Fruit fly (Drosophila melanogaster) whole organism, embryonic: ENCODE results near the gene RhoGDI.

ENCODE experiments used
- Aef1 ChIP-seq: fragments of 200-800 bp; sonication (Bioruptor generic); IDR thresholded peaks from 3 replicates; pipeline ENCODE4 v1.3.6; 2022; ENCODE audit warnings: missing biosample characterization, missing genetic modification characterization
- Atf3 ChIP-seq: fragments of 200-800 bp; sonication (Bioruptor generic); optimal IDR thresholded peaks from 3 replicates; lab custom pipeline; 2016; ENCODE audit warnings: missing biosample characterization, missing genetic modification characterization
- Bdp1 ChIP-seq: fragments of 200-800 bp; sonication (Bioruptor generic); optimal IDR thresholded peaks from 3 replicates; lab custom pipeline; 2016; ENCODE audit warnings: missing biosample characterization, missing genetic modification characterization
- C15 ChIP-seq: fragments of 200-800 bp; sonication (Bioruptor generic); IDR thresholded peaks from 3 replicates; pipeline ENCODE4 v1.3.6; 2022; ENCODE audit warnings: missing biosample characterization, missing genetic modification characterization
- CG10462 ChIP-seq: fragments of 200-800 bp; sonication (Bioruptor generic); optimal IDR thresholded peaks from 2 replicates; lab custom pipeline; 2016; ENCODE audit warnings: missing biosample characterization, missing genetic modification characterization
- CG11504 ChIP-seq: fragments of 200-800 bp; sonication (Bioruptor generic); optimal IDR thresholded peaks from 3 replicates; lab custom pipeline; 2019; ENCODE audit warnings: missing biosample characterization, mild to moderate bottlenecking, missing genetic modification characterization, moderate library complexity
- CG12942 ChIP-seq: fragments of 200-800 bp; sonication (Bioruptor generic); optimal IDR thresholded peaks from 3 replicates; lab custom pipeline; 2016; ENCODE audit warnings: missing biosample characterization, missing genetic modification characterization
- CG17361 ChIP-seq: fragments of 200-800 bp; sonication (Bioruptor generic); IDR thresholded peaks from 3 replicates; pipeline ENCODE4 v1.3.6; 2022; ENCODE audit warnings: missing biosample characterization, missing genetic modification characterization
- CG17568 ChIP-seq: fragments of 200-800 bp; sonication (Bioruptor generic); optimal IDR thresholded peaks from 2 replicates; lab custom pipeline; 2018; ENCODE audit warnings: missing biosample characterization, mild to moderate bottlenecking, missing genetic modification characterization, moderate library complexity
- CG18476 ChIP-seq: fragments of 200-800 bp; sonication (Bioruptor generic); optimal IDR thresholded peaks from 2 replicates; lab custom pipeline; 2016; ENCODE audit warnings: missing biosample characterization, mild to moderate bottlenecking, missing genetic modification characterization
- CG31388 ChIP-seq: fragments of 200-800 bp; sonication (Bioruptor generic); optimal IDR thresholded peaks from 2 replicates; lab custom pipeline; 2016; ENCODE audit warnings: missing biosample characterization, missing genetic modification characterization
- CG33557 ChIP-seq: fragments of 200-800 bp; sonication (Bioruptor generic); optimal IDR thresholded peaks from 2 replicates; lab custom pipeline; 2019; ENCODE audit warnings: missing biosample characterization, mild to moderate bottlenecking, missing genetic modification characterization, moderate library complexity
- CG4360 ChIP-seq: fragments of 200-800 bp; sonication (Bioruptor generic); IDR thresholded peaks from 2 replicates; pipeline ENCODE4 v1.3.6; 2022; ENCODE audit warnings: missing biosample characterization, missing genetic modification characterization
- CG43689 ChIP-seq: fragments of 200-800 bp; sonication (Bioruptor generic); IDR thresholded peaks from 2 replicates; pipeline ENCODE4 v1.3.6; 2022; ENCODE audit warnings: missing biosample characterization, missing genetic modification characterization
- CG6254 ChIP-seq: fragments of 200-800 bp; sonication (Bioruptor generic); optimal IDR thresholded peaks from 3 replicates; lab custom pipeline; 2017; ENCODE audit warnings: mild to moderate bottlenecking, missing biosample characterization, missing genetic modification reagents, missing genetic modification characterization
- CG6654 ChIP-seq: fragments of 200-800 bp; sonication (Bioruptor generic); optimal IDR thresholded peaks from 2 replicates; lab custom pipeline; 2017; ENCODE audit warnings: missing biosample characterization, mild to moderate bottlenecking, missing genetic modification characterization
- CG6683 ChIP-seq: fragments of 200-800 bp; sonication (Bioruptor generic); optimal IDR thresholded peaks from 2 replicates; lab custom pipeline; 2017; ENCODE audit warnings: missing biosample characterization, mild to moderate bottlenecking, missing genetic modification characterization, missing genetic modification reagents
- CG8944 ChIP-seq: fragments of 200-800 bp; sonication (Bioruptor generic); optimal IDR thresholded peaks from 3 replicates; lab custom pipeline; 2016; ENCODE audit warnings: missing biosample characterization, missing genetic modification characterization
- CG9609 ChIP-seq: fragments of 200-800 bp; sonication (Bioruptor generic); optimal IDR thresholded peaks from 3 replicates; lab custom pipeline; 2016; ENCODE audit warnings: missing biosample characterization, missing genetic modification characterization
- CG9932 ChIP-seq: fragments of 200-800 bp; sonication (Bioruptor generic); IDR thresholded peaks from 2 replicates; pipeline ENCODE4 v1.3.6; 2022; ENCODE audit warnings: missing biosample characterization, missing genetic modification characterization
- CrebB ChIP-seq: fragments of 200-800 bp; sonication (Bioruptor generic); optimal IDR thresholded peaks from 3 replicates; lab custom pipeline; 2018; ENCODE audit warnings: missing biosample characterization, mild to moderate bottlenecking, missing genetic modification characterization
- D19A ChIP-seq: fragments of 200-800 bp; optimal IDR thresholded peaks from 3 replicates; lab custom pipeline; 2019; ENCODE audit warnings: missing biosample characterization, mild to moderate bottlenecking, missing genetic modification characterization, moderate library complexity
- Dfd ChIP-seq, 2 experiments: fragments of >200 bp; optimal IDR thresholded peaks; 2 replicates each; lab custom pipeline; 2017; ENCODE audit warnings: missing biosample characterization in 2 of 2, missing genetic modification characterization in 2 of 2
- Dip3 ChIP-seq: fragments of 200-800 bp; sonication (Bioruptor generic); optimal IDR thresholded peaks from 3 replicates; lab custom pipeline; 2016; ENCODE audit warnings: missing biosample characterization, missing genetic modification characterization
- Doc2 ChIP-seq: fragments of 200-800 bp; sonication (Bioruptor generic); IDR thresholded peaks from 2 replicates; pipeline ENCODE4 v1.3.6; 2022; ENCODE audit warnings: missing biosample characterization, missing genetic modification characterization
- Dp ChIP-seq: fragments of 200-800 bp; sonication (Bioruptor generic); optimal IDR thresholded peaks from 2 replicates; lab custom pipeline; 2018; ENCODE audit warnings: missing biosample characterization, mild to moderate bottlenecking, missing genetic modification characterization, moderate library complexity
- Drgx ChIP-seq: fragments of 200-800 bp; sonication (Bioruptor generic); IDR thresholded peaks from 2 replicates; pipeline ENCODE4 v1.3.6; 2022; ENCODE audit warnings: missing biosample characterization, missing genetic modification characterization
- E2f2 ChIP-seq: fragments of 200-800 bp; sonication (Bioruptor generic); IDR thresholded peaks from 2 replicates; pipeline ENCODE4 v1.3.6; 2022; ENCODE audit warnings: missing biosample characterization, missing genetic modification characterization
- H15 ChIP-seq: fragments of 200-800 bp; sonication (Bioruptor generic); IDR thresholded peaks from 3 replicates; pipeline ENCODE4 v1.3.6; 2022; ENCODE audit warnings: missing biosample characterization, missing genetic modification characterization
- HHEX ChIP-seq: fragments of 200-800 bp; sonication (Bioruptor generic); optimal IDR thresholded peaks from 3 replicates; lab custom pipeline; 2017; ENCODE audit warnings: missing biosample characterization, mild to moderate bottlenecking, missing genetic modification characterization, missing genetic modification reagents
- Hey ChIP-seq: fragments of 200-800 bp; sonication (Bioruptor generic); optimal IDR thresholded peaks from 3 replicates; lab custom pipeline; 2018; ENCODE audit warnings: missing biosample characterization, mild to moderate bottlenecking, missing genetic modification characterization
- Kr ChIP-seq: fragments of 200-800 bp; sonication (Bioruptor generic); optimal IDR thresholded peaks from 2 replicates; lab custom pipeline; 2017; ENCODE audit warnings: missing biosample characterization, mild to moderate bottlenecking, missing genetic modification characterization
- Mad ChIP-seq: fragments of 200-800 bp; sonication (Bioruptor generic); optimal IDR thresholded peaks from 2 replicates; lab custom pipeline; 2016; ENCODE audit warnings: missing biosample characterization, missing genetic modification characterization
- Med ChIP-seq: fragments of 200-800 bp; sonication (Bioruptor generic); peaks from one replicate; lab custom pipeline; 2016; ENCODE audit warnings: missing biosample characterization, missing genetic modification characterization, mild to moderate bottlenecking, inconsistent platforms, moderate library complexity
- NC2α ChIP-seq: fragments of 200-800 bp; sonication (Bioruptor generic); optimal IDR thresholded peaks from 2 replicates; lab custom pipeline; 2016; ENCODE audit warnings: missing biosample characterization, missing genetic modification characterization
- bcd ChIP-seq: fragments of 200-800 bp; sonication (Bioruptor generic); optimal IDR thresholded peaks from 2 replicates; lab custom pipeline; 2017; ENCODE audit warnings: missing biosample characterization, mild to moderate bottlenecking, missing genetic modification characterization
- chn ChIP-seq: fragments of 200-800 bp; sonication (Bioruptor generic); optimal IDR thresholded peaks from 2 replicates; lab custom pipeline; 2016; ENCODE audit warnings: missing biosample characterization, missing genetic modification characterization
- cwo ChIP-seq: fragments of 200-800 bp; sonication (Bioruptor generic); optimal IDR thresholded peaks from 3 replicates; lab custom pipeline; 2017; ENCODE audit warnings: missing biosample characterization, missing genetic modification characterization, mild to moderate bottlenecking, moderate library complexity, missing genetic modification reagents
- dmrt99B ChIP-seq: fragments of 200-800 bp; sonication (Bioruptor generic); optimal IDR thresholded peaks from 2 replicates; lab custom pipeline; 2018; ENCODE audit warnings: missing biosample characterization, mild to moderate bottlenecking, missing genetic modification characterization, moderate library complexity
- ems ChIP-seq: fragments of 200-800 bp; sonication (Bioruptor generic); optimal IDR thresholded peaks from 3 replicates; lab custom pipeline; 2016; ENCODE audit warnings: missing biosample characterization, missing genetic modification characterization
- fd102C ChIP-seq: fragments of 200-800 bp; sonication (Bioruptor generic); optimal IDR thresholded peaks from 2 replicates; lab custom pipeline; 2018; ENCODE audit warnings: missing biosample characterization, mild to moderate bottlenecking, missing genetic modification characterization, moderate library complexity
- fu2 ChIP-seq: fragments of 200-800 bp; sonication (Bioruptor generic); optimal IDR thresholded peaks from 2 replicates; lab custom pipeline; 2016; ENCODE audit warnings: missing biosample characterization, missing genetic modification characterization
- her ChIP-seq: fragments of 200-800 bp; sonication (Bioruptor generic); optimal IDR thresholded peaks from 2 replicates; lab custom pipeline; 2016; ENCODE audit warnings: missing biosample characterization, missing genetic modification characterization
- nerfin-2 ChIP-seq: fragments of 200-800 bp; sonication (Bioruptor generic); IDR thresholded peaks from 2 replicates; pipeline ENCODE4 v1.3.6; 2022; ENCODE audit warnings: missing biosample characterization, missing genetic modification characterization; ENCODE audit not compliant: partially characterized antibody
- rib ChIP-seq: fragments of 200-800 bp; sonication (Bioruptor generic); IDR thresholded peaks from 2 replicates; pipeline ENCODE4 v1.3.6; 2022; ENCODE audit warnings: missing biosample characterization, missing genetic modification characterization
- stc ChIP-seq: fragments of 200-800 bp; sonication (Bioruptor generic); IDR thresholded peaks from 2 replicates; pipeline ENCODE4 v1.3.6; 2022; ENCODE audit warnings: missing biosample characterization, missing genetic modification characterization
- stwl ChIP-seq: fragments of 200-800 bp; sonication (Bioruptor generic); optimal IDR thresholded peaks from 3 replicates; lab custom pipeline; 2018; ENCODE audit warnings: missing biosample characterization, mild to moderate bottlenecking, missing genetic modification characterization, moderate library complexity
- tin ChIP-seq: fragments of 200-800 bp; sonication (Bioruptor generic); optimal IDR thresholded peaks from 3 replicates; lab custom pipeline; 2016; ENCODE audit warnings: missing biosample characterization, missing genetic modification characterization
- trh ChIP-seq: fragments of 200-800 bp; sonication (Bioruptor generic); optimal IDR thresholded peaks from 2 replicates; lab custom pipeline; 2016; ENCODE audit warnings: missing biosample characterization, missing genetic modification characterization
- unpg ChIP-seq: fragments of 200-800 bp; sonication (Bioruptor generic); optimal IDR thresholded peaks from 3 replicates; lab custom pipeline; 2018; ENCODE audit warnings: missing biosample characterization, mild to moderate bottlenecking, missing genetic modification characterization, moderate library complexity
- wek ChIP-seq: fragments of 200-800 bp; sonication (Bioruptor generic); optimal IDR thresholded peaks from 3 replicates; lab custom pipeline; 2018; ENCODE audit warnings: missing biosample characterization, mild to moderate bottlenecking, missing genetic modification characterization, moderate library complexity

The RhoGDI gene

dm6 chr3L:19929051-19929718 lies 642 bp downstream of the RhoGDI start (continued):
- TF ChIP-seq stwl (tag; lab: Kevin White, UChicago), result no peak
- peak; percentile 21; the same call in 1 of the 2 replicates for TF ChIP-seq CG4360 (GFP tag; lab: Robert Waterston, UW)
- peak; percentile 35 for TF ChIP-seq CG11504 (tag; lab: Kevin White, UChicago)
- TF ChIP-seq Dip3 (GFP tag; lab: Kevin White, UChicago), result no peak
- no peak for TF ChIP-seq Hey (tag; lab: Kevin White, UChicago)
- TF ChIP-seq HHEX, result no peak
- TF ChIP-seq wek (GFP tag; lab: Kevin White, UChicago), result no peak
- TF ChIP-seq CG17361 (GFP tag; lab: Robert Waterston, UW), result peak; percentile 39; the same call in 1 of the 3 replicates
- TF ChIP-seq Dfd (GFP tag; optimal IDR thresholded peaks at IDR 0.05; lab: Kevin White, UChicago), result no peak
- TF ChIP-seq stc (GFP tag; lab: Robert Waterston, UW), result no peak
- TF ChIP-seq chn (GFP tag; lab: Kevin White, UChicago), result no peak
- TF ChIP-seq CG43689 (GFP tag; lab: Robert Waterston, UW), result no peak
- 0 out of 2 replicates have a peak, but pooled peaks have one; percentile 12 for TF ChIP-seq rib (GFP tag; lab: Robert Waterston, UW)
- no peak for TF ChIP-seq CG6683 (GFP tag; lab: Kevin White, UChicago)
- TF ChIP-seq cwo (GFP tag; lab: Kevin White, UChicago), result no peak
- peak; percentile 59 for TF ChIP-seq Med (GFP tag; lab: Kevin White, UChicago)
- TF ChIP-seq CG6654, result no peak
- peak; percentile 36; the same call in 1 of the 2 replicates for TF ChIP-seq CG9932 (GFP tag; lab: Robert Waterston, UW)
- no peak for TF ChIP-seq bcd (GFP tag; lab: Kevin White, UChicago)
- TF ChIP-seq fd102C, result no peak
- no peak for TF ChIP-seq Dp (GFP tag; lab: Kevin White, UChicago)
- TF ChIP-seq NC2α (GFP tag; lab: Kevin White, UChicago), result no peak
- no peak for TF ChIP-seq CG6254 (GFP tag; lab: Kevin White, UChicago)
- no peak for TF ChIP-seq CG12942
- TF ChIP-seq fu2 (GFP tag; lab: Kevin White, UChicago), result no peak
- no peak for TF ChIP-seq tin (GFP tag; lab: Kevin White, UChicago)
- no peak for TF ChIP-seq Atf3 (GFP tag; lab: Kevin White, UChicago)
- no peak for TF ChIP-seq unpg (GFP tag; lab: Kevin White, UChicago)
- TF ChIP-seq CG9609 (GFP tag; lab: Kevin White, UChicago), result no peak
- no peak for TF ChIP-seq C15 (GFP tag; lab: Robert Waterston, UW)
- no peak for TF ChIP-seq D19A (tag; lab: Kevin White, UChicago)
- TF ChIP-seq ems (GFP tag; lab: Kevin White, UChicago), result no peak
- peak; percentile 45; the same call in 1 of the 2 replicates for TF ChIP-seq Drgx
- TF ChIP-seq H15 (GFP tag; lab: Robert Waterston, UW), result no peak
- no peak for TF ChIP-seq CrebB (tag; lab: Kevin White, UChicago)
- no peak for TF ChIP-seq dmrt99B (tag; lab: Kevin White, UChicago)
- TF ChIP-seq Bdp1 (GFP tag; lab: Kevin White, UChicago), result no peak
- TF ChIP-seq CG31388 (GFP tag; lab: Kevin White, UChicago), result no peak
- peak; percentile 16 for TF ChIP-seq CG33557 (GFP tag; lab: Kevin White, UChicago)
- no peak for TF ChIP-seq CG10462 (GFP tag; lab: Kevin White, UChicago)
- no peak for TF ChIP-seq Kr (GFP tag; lab: Kevin White, UChicago)
- no peak for TF ChIP-seq Doc2 (GFP tag; lab: Robert Waterston, UW)
- TF ChIP-seq Mad, result no peak
- TF ChIP-seq her (GFP tag; lab: Kevin White, UChicago), result no peak
- TF ChIP-seq E2f2, result 0 out of 2 replicates have a peak, but pooled peaks have one; percentile 6
- no peak for TF ChIP-seq trh (GFP tag; lab: Kevin White, UChicago)
- no peak for TF ChIP-seq nerfin-2 (GFP tag; lab: Robert Waterston, UW)
- TF ChIP-seq CG8944 (GFP tag; lab: Kevin White, UChicago), result no peak
- TF ChIP-seq Aef1, result no peak
- TF ChIP-seq CG17568 (GFP tag; lab: Kevin White, UChicago), result no peak
- TF ChIP-seq CG18476, result no peak
